Worm (Caenorhabditis elegans) whole organism, L4/young adult: ENCODE results near the gene npr-17.

Experiments used
- W03F9.2 ChIP-seq: fragments of 150-350 bp; optimal IDR thresholded peaks from 2 replicates; lab custom pipeline; 2014; ENCODE audit warnings: missing biosample characterization, missing genetic modification characterization
- dao-5 ChIP-seq: sonication (generic microtip); optimal IDR thresholded peaks from 2 replicates; lab custom pipeline; 2016; ENCODE audit warnings: missing genotype, missing genetic modification characterization, moderate library complexity, missing compliant biosample characterization
- him-1 ChIP-seq: sonication (generic microtip); optimal IDR thresholded peaks from 2 replicates; lab custom pipeline; 2016; ENCODE audit warnings: missing genotype, missing genetic modification reagents, missing genetic modification characterization, missing compliant biosample characterization

npr-17 gene

ce11 chrIII:7996353-7996752 lies at the start of gene npr-17:
Gene npr-17 (minus strand): TSS chrIII:7996453.
- TF ChIP-seq him-1 (tag; lab: Kevin White, UChicago) (no peak), W03F9.2 (tag; lab: Kevin White, UChicago) (no peak), dao-5 (no peak)

ce11 chrIII:8045734-8046133 lies 49.5 kb upstream of the npr-17 start, which contains the start of gene K12H4.3:
Gene K12H4.3 (plus strand): TSS chrIII:8046034.
- TF ChIP-seq W03F9.2 (tag; lab: Kevin White, UChicago) (no peak), dao-5 (no peak), him-1 (tag; lab: Kevin White, UChicago) (no peak)

ce11 chrIII:8044717-8045116 lies 48.5 kb upstream of the npr-17 start, which contains the start of gene spcs-3:
Gene spcs-3 (plus strand): TSS chrIII:8045017.
- TF ChIP-seq W03F9.2 (tag; lab: Kevin White, UChicago) = no peak
- TF ChIP-seq him-1 (tag; lab: Kevin White, UChicago) = no peak
- TF ChIP-seq dao-5 = no peak

ce11 chrIII:8044187-8044586 lies 47.9 kb upstream of the npr-17 start, which contains the start of gene K12H4.5:
Gene K12H4.5 (plus strand): TSS chrIII:8044487.
- no peak for TF ChIP-seq W03F9.2 (tag; lab: Kevin White, UChicago)
- no peak for TF ChIP-seq him-1 (tag; lab: Kevin White, UChicago)
- TF ChIP-seq dao-5 = no peak

ce11 chrIII:8043784-8044183 lies 47.5 kb upstream of the npr-17 start:
- TF ChIP-seq dao-5 = peak; percentile 65
- peak; percentile 98 for TF ChIP-seq W03F9.2 (tag; lab: Kevin White, UChicago)
- TF ChIP-seq him-1 (tag; lab: Kevin White, UChicago) = peak; percentile 97

ce11 chrIII:8042775-8043174 lies 46.5 kb upstream of the npr-17 start, which contains the start of gene K12H4.6:
Gene K12H4.6 (minus strand): TSS chrIII:8042875.
- TF ChIP-seq him-1 (tag; lab: Kevin White, UChicago) = no peak
- TF ChIP-seq W03F9.2 (tag; lab: Kevin White, UChicago) = no peak
- no peak for TF ChIP-seq dao-5

ce11 chrIII:8037941-8038340 lies 41.7 kb upstream of the npr-17 start, which contains the start of gene dpf-6:
Gene dpf-6 (plus strand): TSS chrIII:8038241.
- no peak for TF ChIP-seq W03F9.2 (tag; lab: Kevin White, UChicago)
- TF ChIP-seq dao-5 = no peak
- TF ChIP-seq him-1 (tag; lab: Kevin White, UChicago) = no peak

ce11 chrIII:8036497-8036896 lies 40.2 kb upstream of the npr-17 start:
- TF ChIP-seq dao-5 (no peak), W03F9.2 (tag; lab: Kevin White, UChicago) (no peak), him-1 (tag; lab: Kevin White, UChicago) (no peak)

ce11 chrIII:8036050-8036449 lies 39.8 kb upstream of the npr-17 start:
- no peak for TF ChIP-seq dao-5
- no peak for TF ChIP-seq him-1 (tag; lab: Kevin White, UChicago)
- no peak for TF ChIP-seq W03F9.2 (tag; lab: Kevin White, UChicago)

ce11 chrIII:8033534-8033933 lies 37.3 kb upstream of the npr-17 start, which contains the start of gene F44B9.10:
Gene F44B9.10 (minus strand): TSS chrIII:8033634.
- TF ChIP-seq him-1 (tag; lab: Kevin White, UChicago) (no peak), dao-5 (no peak), W03F9.2 (tag; lab: Kevin White, UChicago) (no peak)

- TF ChIP-seq W03F9.2 (tag; lab: Kevin White, UChicago) = no peak
- TF ChIP-seq dao-5 = no peak
- TF ChIP-seq him-1 (tag; lab: Kevin White, UChicago) = no peak
These were observed 34.7 kb upstream of the npr-17 start, which contains the start of gene F44B9.9 for ce11 chrIII:8030963-8031362. Gene F44B9.9 (minus strand): TSS chrIII:8031063.

ce11 chrIII:8029487-8029886 lies 33.2 kb upstream of the npr-17 start, which contains the start of gene F44B9.8:
Gene F44B9.8 (minus strand): TSS chrIII:8029649.
- TF ChIP-seq W03F9.2 (tag; lab: Kevin White, UChicago) (peak; percentile 29), him-1 (tag; lab: Kevin White, UChicago) (no peak)

ce11 chrIII:8027942-8028341 lies 31.7 kb upstream of the npr-17 start, which contains the start of gene mdt-30:
Gene mdt-30 (minus strand): TSS chrIII:8028042.
- TF ChIP-seq dao-5 (no peak), W03F9.2 (tag; lab: Kevin White, UChicago) (no peak), him-1 (tag; lab: Kevin White, UChicago) (no peak)

- no peak for TF ChIP-seq W03F9.2 (tag; lab: Kevin White, UChicago)
- no peak for TF ChIP-seq him-1 (tag; lab: Kevin White, UChicago)
- no peak for TF ChIP-seq dao-5
These were observed 25.8 kb upstream of the npr-17 start, which contains the start of gene F44B9.2 for ce11 chrIII:8022077-8022476. Gene F44B9.2 (plus strand): TSS chrIII:8022463.
